Fruit fly (Drosophila melanogaster): ENCODE measurements around the gene Acox3.

The Acox3 gene

dm6 chr2L:6473076-6474037 is 25.2 kb upstream of the Acox3 start, which contains the start of gene mmy (continued):
- no peak for TF ChIP-seq Chrac-16 (GFP tag; optimal IDR thresholded peaks at IDR 0.05)
- TF ChIP-seq CG8388 (GFP tag; optimal IDR thresholded peaks at IDR 0.05): peak; percentile 78
- no peak for TF ChIP-seq CG5180 (GFP tag; optimal IDR thresholded peaks at IDR 0.05)
- TF ChIP-seq ranshi (GFP tag; IDR thresholded peaks at IDR 0.05): 0 out of 2 replicates have a peak, but pooled peaks have one; percentile 30
- no peak for TF ChIP-seq CG14667 (GFP tag; IDR thresholded peaks at IDR 0.05)
- no peak for TF ChIP-seq cas (GFP tag; IDR thresholded peaks at IDR 0.05)
- TF ChIP-seq NFAT (GFP tag; IDR thresholded peaks at IDR 0.05): peak; percentile 28; the same call in 1 of the 2 replicates
- peak; percentile 47 for TF ChIP-seq CG6765 (GFP tag; optimal IDR thresholded peaks at IDR 0.05)
- peak; percentile 38; the same call in 1 of the 2 replicates for TF ChIP-seq unc-4 (GFP tag; IDR thresholded peaks at IDR 0.05; ENCODE audit: partially characterized antibody)
- TF ChIP-seq Dll (GFP tag; IDR thresholded peaks at IDR 0.05; ENCODE audit: partially characterized antibody): peak; percentile 52; the same call in 1 of the 4 replicates
- TF ChIP-seq Hr39 (optimal IDR thresholded peaks at IDR 0.05): no peak
- TF ChIP-seq D (optimal IDR thresholded peaks at IDR 0.05): peak; percentile 94
- peak; percentile 16 for TF ChIP-seq D (GFP tag; optimal IDR thresholded peaks at IDR 0.05)
- TF ChIP-seq CG6272 (GFP tag; IDR thresholded peaks at IDR 0.05): no peak
- peak; percentile 12 for TF ChIP-seq ind (GFP tag; optimal IDR thresholded peaks at IDR 0.05)
- TF ChIP-seq dpn (GFP tag; optimal IDR thresholded peaks at IDR 0.05): peak; percentile 8 to 16
- peak; percentile 56 for TF ChIP-seq Hand (GFP tag; optimal IDR thresholded peaks at IDR 0.05)
- no peak for TF ChIP-seq CG3407 (GFP tag; optimal IDR thresholded peaks at IDR 0.05)
- TF ChIP-seq CG16815 (GFP tag; optimal IDR thresholded peaks at IDR 0.05): no peak
- TF ChIP-seq h (optimal IDR thresholded peaks at IDR 0.05): no peak
- no peak for TF ChIP-seq corto (GFP tag; optimal IDR thresholded peaks at IDR 0.05)
- peak; percentile 33 for TF ChIP-seq Mad (GFP tag; optimal IDR thresholded peaks at IDR 0.05)
- TF ChIP-seq Dbx (GFP tag; IDR thresholded peaks at IDR 0.05): no peak
- TF ChIP-seq abd-A (tag; optimal IDR thresholded peaks at IDR 0.05): peak; percentile 56
- no peak; the same call in 1 of the 2 replicates for TF ChIP-seq al (GFP tag; IDR thresholded peaks at IDR 0.05)
- TF ChIP-seq Bteb2 (GFP tag; optimal IDR thresholded peaks at IDR 0.05): no peak
- peak; percentile 86 for TF ChIP-seq Aef1 (GFP tag; IDR thresholded peaks at IDR 0.05)
- TF ChIP-seq Doc3 (GFP tag; IDR thresholded peaks at IDR 0.05; ENCODE audit: partially characterized antibody): no peak
- TF ChIP-seq CG4328 (GFP tag; optimal IDR thresholded peaks at IDR 0.05): peak; percentile 43
- peak; percentile 50; the same call in 1 of the 2 replicates for TF ChIP-seq CG42726 (GFP tag; IDR thresholded peaks at IDR 0.05; ENCODE audit: partially characterized antibody)
- peak; percentile 37 for TF ChIP-seq CG2120 (GFP tag; optimal IDR thresholded peaks at IDR 0.05)
- TF ChIP-seq CG13424 (tag; optimal IDR thresholded peaks at IDR 0.05): peak; percentile 72
- no peak for TF ChIP-seq CG33557 (GFP tag; optimal IDR thresholded peaks at IDR 0.05)
- peak; percentile 86 for TF ChIP-seq CG9797 (GFP tag; optimal IDR thresholded peaks at IDR 0.05)
- TF ChIP-seq CG34224 (GFP tag; IDR thresholded peaks at IDR 0.05; ENCODE audit: partially characterized antibody): no peak; the same call in 2 of the 3 replicates
- TF ChIP-seq dan (GFP tag; IDR thresholded peaks at IDR 0.05): no peak
- TF ChIP-seq CG17568 (GFP tag; optimal IDR thresholded peaks at IDR 0.05): no peak
- TF ChIP-seq CG14710 (tag; optimal IDR thresholded peaks at IDR 0.05): peak; percentile 33
- 0 out of 2 replicates have a peak, but pooled peaks have one; percentile 26 for TF ChIP-seq klu (GFP tag; IDR thresholded peaks at IDR 0.05)
- no peak for TF ChIP-seq ems (GFP tag; optimal IDR thresholded peaks at IDR 0.05)
- peak; percentile 27; the same call in 1 of the 2 replicates for TF ChIP-seq seq (GFP tag; IDR thresholded peaks at IDR 0.05)
- TF ChIP-seq chn (GFP tag; optimal IDR thresholded peaks at IDR 0.05): no peak
- TF ChIP-seq jumu (GFP tag; optimal IDR thresholded peaks at IDR 0.05): peak; percentile 15
- peak; percentile 60 for TF ChIP-seq unpg (GFP tag; optimal IDR thresholded peaks at IDR 0.05)
- TF ChIP-seq CG1603 (tag; optimal IDR thresholded peaks at IDR 0.05): peak; percentile 63
- TF ChIP-seq tll (GFP tag; optimal IDR thresholded peaks at IDR 0.05): no peak
- TF ChIP-seq CG10565 (GFP tag; optimal IDR thresholded peaks at IDR 0.05): no peak
- peak; percentile 13 for TF ChIP-seq maf-S (GFP tag; optimal IDR thresholded peaks at IDR 0.05)

Measured in whole organism, embryonic.